Fruit fly (Drosophila melanogaster) whole organism, embryonic: ENCODE results near the gene Roc1b.

Source experiments
- Abd-B ChIP-seq: fragments of 200-800 bp; sonication (Bioruptor generic); optimal IDR thresholded peaks from 2 replicates; lab custom pipeline; 2018; ENCODE audit warnings: missing biosample characterization, mild to moderate bottlenecking, missing genetic modification characterization, moderate library complexity
- Bdp1 ChIP-seq: fragments of 200-800 bp; sonication (Bioruptor generic); optimal IDR thresholded peaks from 3 replicates; lab custom pipeline; 2016; ENCODE audit warnings: missing biosample characterization, missing genetic modification characterization
- CG10565 ChIP-seq: fragments of 200-800 bp; sonication (Bioruptor generic); optimal IDR thresholded peaks from 3 replicates; lab custom pipeline; 2016; ENCODE audit warnings: missing biosample characterization, mild to moderate bottlenecking, missing genetic modification characterization
- CG12299 ChIP-seq: fragments of 200-800 bp; sonication (Bioruptor generic); optimal IDR thresholded peaks from 2 replicates; lab custom pipeline; 2018; ENCODE audit warnings: missing biosample characterization, mild to moderate bottlenecking, missing genetic modification characterization
- CG12769 ChIP-seq: fragments of 200-800 bp; sonication (Bioruptor generic); optimal IDR thresholded peaks from 2 replicates; lab custom pipeline; 2019; ENCODE audit warnings: missing biosample characterization, mild to moderate bottlenecking, missing genetic modification characterization, moderate library complexity
- CG13123 ChIP-seq: fragments of 200-800 bp; sonication (Bioruptor generic); optimal IDR thresholded peaks from 2 replicates; lab custom pipeline; 2016; ENCODE audit warnings: missing biosample characterization, missing genetic modification characterization
- CG14710 ChIP-seq: fragments of 200-800 bp; sonication (Bioruptor generic); optimal IDR thresholded peaks from 3 replicates; lab custom pipeline; 2019; ENCODE audit warnings: missing biosample characterization, mild to moderate bottlenecking, missing genetic modification characterization, moderate library complexity
- CG16779 ChIP-seq: fragments of 200-800 bp; sonication (Bioruptor generic); IDR thresholded peaks from 2 replicates; pipeline ENCODE4 v1.3.6; 2022; ENCODE audit warnings: missing biosample characterization, missing genetic modification characterization
- CG16813 ChIP-seq: fragments of 200-800 bp; sonication (Bioruptor generic); IDR thresholded peaks from 3 replicates; pipeline ENCODE4 v1.3.6; 2022; ENCODE audit warnings: missing biosample characterization, missing genetic modification characterization; ENCODE audit not compliant: partially characterized antibody
- CG17186 ChIP-seq: fragments of 200-800 bp; sonication (Bioruptor generic); optimal IDR thresholded peaks from 3 replicates; lab custom pipeline; 2017; ENCODE audit warnings: missing biosample characterization, missing genetic modification reagents, missing genetic modification characterization
- CG17568 ChIP-seq: fragments of 200-800 bp; sonication (Bioruptor generic); optimal IDR thresholded peaks from 2 replicates; lab custom pipeline; 2018; ENCODE audit warnings: missing biosample characterization, mild to moderate bottlenecking, missing genetic modification characterization, moderate library complexity
- CG2202 ChIP-seq: fragments of 200-800 bp; sonication (Bioruptor generic); optimal IDR thresholded peaks from 2 replicates; lab custom pipeline; 2018; ENCODE audit warnings: missing biosample characterization, mild to moderate bottlenecking, missing genetic modification characterization
- CG2712 ChIP-seq: fragments of 200-800 bp; optimal IDR thresholded peaks from 3 replicates; lab custom pipeline; 2019; ENCODE audit warnings: missing biosample characterization, mild to moderate bottlenecking, missing genetic modification characterization, moderate library complexity
- CG32772 ChIP-seq: fragments of 200-800 bp; sonication (Bioruptor generic); IDR thresholded peaks from 2 replicates; pipeline ENCODE4 v1.3.6; 2022; ENCODE audit warnings: missing biosample characterization, missing genetic modification characterization
- CG34376 ChIP-seq: fragments of 200-800 bp; sonication (Bioruptor generic); optimal IDR thresholded peaks from 2 replicates; lab custom pipeline; 2018; ENCODE audit warnings: missing biosample characterization, mild to moderate bottlenecking, missing genetic modification characterization
- CG34422 ChIP-seq: fragments of 200-800 bp; sonication (Bioruptor generic); IDR thresholded peaks from 3 replicates; pipeline ENCODE4 v1.3.6; 2022; ENCODE audit warnings: missing biosample characterization, missing genetic modification characterization
- CG6683 ChIP-seq: fragments of 200-800 bp; sonication (Bioruptor generic); optimal IDR thresholded peaks from 2 replicates; lab custom pipeline; 2017; ENCODE audit warnings: missing biosample characterization, mild to moderate bottlenecking, missing genetic modification characterization, missing genetic modification reagents
- CG7987 ChIP-seq: fragments of 200-800 bp; sonication (Bioruptor generic); optimal IDR thresholded peaks from 2 replicates; lab custom pipeline; 2018; ENCODE audit warnings: missing biosample characterization, mild to moderate bottlenecking, missing genetic modification characterization, moderate library complexity
- CG9817 ChIP-seq: fragments of 200-800 bp; sonication (Bioruptor generic); optimal IDR thresholded peaks from 2 replicates; lab custom pipeline; 2018; ENCODE audit warnings: missing biosample characterization, mild to moderate bottlenecking, missing genetic modification characterization, moderate library complexity
- D19A ChIP-seq: fragments of 200-800 bp; optimal IDR thresholded peaks from 3 replicates; lab custom pipeline; 2019; ENCODE audit warnings: missing biosample characterization, mild to moderate bottlenecking, missing genetic modification characterization, moderate library complexity
- Dp ChIP-seq: fragments of 200-800 bp; sonication (Bioruptor generic); optimal IDR thresholded peaks from 2 replicates; lab custom pipeline; 2018; ENCODE audit warnings: missing biosample characterization, mild to moderate bottlenecking, missing genetic modification characterization, moderate library complexity
- Fer3 ChIP-seq: fragments of 200-800 bp; sonication (Bioruptor generic); optimal IDR thresholded peaks from 2 replicates; lab custom pipeline; 2018; ENCODE audit warnings: missing biosample characterization, mild to moderate bottlenecking, missing genetic modification characterization, moderate library complexity
- Gug ChIP-seq: fragments of 200-800 bp; sonication (Bioruptor generic); IDR thresholded peaks from 4 replicates; pipeline ENCODE4 v1.3.6; 2022; ENCODE audit warnings: missing biosample characterization, missing genetic modification characterization
- HLH54F ChIP-seq: fragments of 200-800 bp; sonication (Bioruptor generic); optimal IDR thresholded peaks from 3 replicates; lab custom pipeline; 2016; ENCODE audit warnings: missing biosample characterization, missing genetic modification characterization
- HLHmδ ChIP-seq: fragments of 200-800 bp; sonication (Bioruptor generic); optimal IDR thresholded peaks from 2 replicates; lab custom pipeline; 2018; ENCODE audit warnings: missing biosample characterization, mild to moderate bottlenecking, missing genetic modification characterization, moderate library complexity
- Hand ChIP-seq: fragments of 200-800 bp; sonication (Bioruptor generic); optimal IDR thresholded peaks from 2 replicates; lab custom pipeline; 2017; ENCODE audit warnings: mild to moderate bottlenecking, missing biosample characterization, missing genetic modification reagents, missing genetic modification characterization
- Hr39 ChIP-seq: fragments of >200 bp; optimal IDR thresholded peaks from 2 replicates; lab custom pipeline; 2017
- Meics ChIP-seq: fragments of 200-800 bp; sonication (Bioruptor generic); optimal IDR thresholded peaks from 2 replicates; lab custom pipeline; 2017; ENCODE audit warnings: missing biosample characterization, mild to moderate bottlenecking, missing genetic modification characterization
- Myb ChIP-seq: fragments of 200-800 bp; sonication (Bioruptor generic); optimal IDR thresholded peaks from 2 replicates; lab custom pipeline; 2016; ENCODE audit warnings: missing biosample characterization, missing genetic modification characterization
- Optix ChIP-seq: fragments of 200-800 bp; sonication (Bioruptor generic); IDR thresholded peaks from 3 replicates; pipeline ENCODE4 v1.3.6; 2022; ENCODE audit warnings: missing biosample characterization, missing genetic modification characterization
- Sox102F ChIP-seq: fragments of 200-800 bp; sonication (Bioruptor generic); optimal IDR thresholded peaks from 2 replicates; lab custom pipeline; 2018; ENCODE audit warnings: missing biosample characterization, mild to moderate bottlenecking, missing genetic modification characterization, moderate library complexity
- abd-A ChIP-seq: fragments of 200-800 bp; sonication (Bioruptor generic); optimal IDR thresholded peaks from 3 replicates; lab custom pipeline; 2019; ENCODE audit warnings: missing biosample characterization, mild to moderate bottlenecking, missing genetic modification characterization, moderate library complexity
- bcd ChIP-seq: fragments of 200-800 bp; sonication (Bioruptor generic); optimal IDR thresholded peaks from 2 replicates; lab custom pipeline; 2017; ENCODE audit warnings: missing biosample characterization, mild to moderate bottlenecking, missing genetic modification characterization
- da ChIP-seq: fragments of 200-800 bp; sonication (Bioruptor generic); optimal IDR thresholded peaks from 2 replicates; lab custom pipeline; 2016; ENCODE audit warnings: missing biosample characterization, missing genetic modification characterization
- esg ChIP-seq: fragments of 200-800 bp; sonication (Bioruptor generic); conservative IDR thresholded peaks from 2 replicates; pipeline ENCODE4 v1.3.6; 2022; ENCODE audit warnings: missing biosample characterization, missing genetic modification characterization
- fru ChIP-seq: fragments of >200 bp; optimal IDR thresholded peaks from 2 replicates; lab custom pipeline; 2017
- grn ChIP-seq: fragments of 200-800 bp; sonication (Bioruptor generic); optimal IDR thresholded peaks from 3 replicates; lab custom pipeline; 2017; ENCODE audit warnings: missing biosample characterization, missing genetic modification characterization
- h ChIP-seq: fragments of >200 bp; optimal IDR thresholded peaks from 2 replicates; lab custom pipeline; 2017
- ham ChIP-seq: fragments of 200-800 bp; sonication (Bioruptor generic); IDR thresholded peaks from 2 replicates; pipeline ENCODE4 v1.3.6; 2022; ENCODE audit warnings: missing biosample characterization, missing genetic modification characterization
- hkb ChIP-seq, 2 experiments: fragments of 200-800 bp in 1 of 2; fragments of >200 bp in 1 of 2; sonication (Bioruptor generic) in 1 of 2; IDR thresholded peaks in 1 of 2; optimal IDR thresholded peaks in 1 of 2; 2 replicates each; pipeline versions ENCODE4 v1.3.6 to Lab custom; 2017 to 2022; ENCODE audit warnings: missing biosample characterization in 1 of 2, missing genetic modification characterization in 1 of 2
- lola ChIP-seq, 3 experiments: fragments of >200 bp in 2 of 3; fragments of 200-800 bp in 1 of 3; sonication (Bioruptor generic) in 1 of 3; optimal IDR thresholded peaks; 2 replicates each; lab custom pipeline; 2017 to 2019; ENCODE audit warnings: missing biosample characterization in 3 of 3, missing genetic modification characterization in 3 of 3, mild to moderate bottlenecking in 1 of 3, moderate library complexity in 1 of 3
- nerfin-2 ChIP-seq: fragments of 200-800 bp; sonication (Bioruptor generic); IDR thresholded peaks from 2 replicates; pipeline ENCODE4 v1.3.6; 2022; ENCODE audit warnings: missing biosample characterization, missing genetic modification characterization; ENCODE audit not compliant: partially characterized antibody
- salm ChIP-seq: fragments of 200-800 bp; sonication (Bioruptor generic); optimal IDR thresholded peaks from 2 replicates; lab custom pipeline; 2018; ENCODE audit warnings: missing biosample characterization, mild to moderate bottlenecking, missing genetic modification characterization
- sc ChIP-seq, 3 experiments: fragments of >200 bp in 2 of 3; fragments of 200-800 bp in 1 of 3; sonication (Bioruptor generic) in 1 of 3; optimal IDR thresholded peaks; 2 replicates in 2 of 3; 3 replicates in 1 of 3; lab custom pipeline; 2017; ENCODE audit warnings: mild to moderate bottlenecking in 1 of 3, missing biosample characterization in 1 of 3, missing genetic modification characterization in 1 of 3, missing genetic modification reagents in 1 of 3
- sens ChIP-seq: fragments of 200-800 bp; sonication (Bioruptor generic); peaks from one replicate; lab custom pipeline; 2016; ENCODE audit warnings: missing biosample characterization, missing genetic modification characterization
- slp2 ChIP-seq: fragments of 200-800 bp; sonication (Bioruptor generic); optimal IDR thresholded peaks from 2 replicates; lab custom pipeline; 2016; ENCODE audit warnings: missing biosample characterization, missing genetic modification characterization
- sug ChIP-seq: fragments of 200-800 bp; optimal IDR thresholded peaks from 2 replicates; lab custom pipeline; 2019; ENCODE audit warnings: missing biosample characterization, mild to moderate bottlenecking, missing genetic modification characterization, moderate library complexity
- wek ChIP-seq: fragments of 200-800 bp; sonication (Bioruptor generic); optimal IDR thresholded peaks from 3 replicates; lab custom pipeline; 2018; ENCODE audit warnings: missing biosample characterization, mild to moderate bottlenecking, missing genetic modification characterization, moderate library complexity

Roc1b gene

dm6 chr3L:347641-348405 is 10.0 kb upstream of the Roc1b start (continued):
- 0 out of 2 replicates have a peak, but pooled peaks have one; percentile 14 for TF ChIP-seq CG16779
- peak; percentile 65 for TF ChIP-seq wek (GFP tag; lab: Kevin White, UChicago)
- TF ChIP-seq Dp (GFP tag; lab: Kevin White, UChicago): no peak
- no peak for TF ChIP-seq abd-A (tag; lab: Kevin White, UChicago)
- TF ChIP-seq CG9817: peak; percentile 44
- TF ChIP-seq slp2 (GFP tag; lab: Kevin White, UChicago): peak; percentile 49
- no peak for TF ChIP-seq sug (tag; lab: Kevin White, UChicago)
- TF ChIP-seq Sox102F (GFP tag; lab: Kevin White, UChicago): peak; percentile 86
- TF ChIP-seq grn (GFP tag; lab: Kevin White, UChicago): no peak
- TF ChIP-seq bcd: peak; percentile 52
- peak; percentile 71 for TF ChIP-seq CG2202 (tag; lab: Kevin White, UChicago)
- TF ChIP-seq CG10565 (GFP tag; lab: Kevin White, UChicago): no peak
- TF ChIP-seq HLHmδ: no peak
- peak; percentile 40 for TF ChIP-seq CG17186
- peak; percentile 62 for TF ChIP-seq CG13123
- TF ChIP-seq salm (tag; lab: Kevin White, UChicago): no peak
- TF ChIP-seq ham: no peak
- TF ChIP-seq CG7987 (GFP tag; lab: Kevin White, UChicago): no peak
- peak; percentile 67 for TF ChIP-seq Abd-B (GFP tag; lab: Kevin White, UChicago)
- TF ChIP-seq h (lab: Kevin White, UChicago): no peak
- TF ChIP-seq CG6683 (GFP tag; lab: Kevin White, UChicago): peak; percentile 40
- TF ChIP-seq CG16813 (GFP tag; lab: Robert Waterston, UW): no peak
- TF ChIP-seq hkb (optimal IDR thresholded peaks at IDR 0.05; lab: Kevin White, UChicago): no peak
- TF ChIP-seq hkb (GFP tag; IDR thresholded peaks at IDR 0.05; lab: Robert Waterston, UW): peak; percentile 61
- peak; percentile 43 for TF ChIP-seq CG12299 (tag; lab: Kevin White, UChicago)
- peak; percentile 98 for TF ChIP-seq sens (GFP tag; lab: Kevin White, UChicago)
- TF ChIP-seq CG34422 (GFP tag; lab: Robert Waterston, UW): peak; percentile 67; the same call in 1 of the 3 replicates
- peak; percentile 51 for TF ChIP-seq CG12769
- TF ChIP-seq Gug (GFP tag; lab: Robert Waterston, UW): peak; percentile 49; the same call in 2 of the 4 replicates
- peak; percentile 13 for TF ChIP-seq Meics (GFP tag; lab: Kevin White, UChicago)
- TF ChIP-seq CG2712 (tag; lab: Kevin White, UChicago): peak; percentile 87
- TF ChIP-seq Hr39 (lab: Kevin White, UChicago): no peak
- TF ChIP-seq Optix (GFP tag; lab: Robert Waterston, UW): peak; percentile 76
- TF ChIP-seq D19A (tag; lab: Kevin White, UChicago): peak; percentile 71
- peak; percentile 82 for TF ChIP-seq CG32772 (GFP tag; lab: Robert Waterston, UW)
- TF ChIP-seq fru (lab: Kevin White, UChicago): no peak
- peak; percentile 34 for TF ChIP-seq Fer3 (tag; lab: Kevin White, UChicago)
- peak; percentile 16 for TF ChIP-seq HLH54F (GFP tag; lab: Kevin White, UChicago)
- TF ChIP-seq CG34376 (GFP tag; lab: Kevin White, UChicago): no peak
- peak; percentile 55; the same call in 1 of the 2 replicates for TF ChIP-seq esg (GFP tag; lab: Robert Waterston, UW)
- no peak for TF ChIP-seq sc (optimal IDR thresholded peaks at IDR 0.05; lab: Kevin White, UChicago)
- peak; percentile 78 for TF ChIP-seq sc (GFP tag; optimal IDR thresholded peaks at IDR 0.05; lab: Kevin White, UChicago)
- TF ChIP-seq Bdp1 (GFP tag; lab: Kevin White, UChicago): peak; percentile 55
- TF ChIP-seq CG17568 (GFP tag; lab: Kevin White, UChicago): peak; percentile 34
- TF ChIP-seq nerfin-2 (GFP tag; lab: Robert Waterston, UW): no peak
- TF ChIP-seq lola (GFP tag; optimal IDR thresholded peaks at IDR 0.05; lab: Kevin White, UChicago): peak in 1 of 3 experiments; percentile 69
- TF ChIP-seq Myb (GFP tag; lab: Kevin White, UChicago): peak; percentile 18
- no peak for TF ChIP-seq Hand
- TF ChIP-seq da: peak; percentile 36
- TF ChIP-seq CG14710 (tag; lab: Kevin White, UChicago): peak; percentile 82
